Fruit fly (Drosophila melanogaster) whole organism, prepupa: ENCODE results near the gene nAChRalpha6.

Experiments
- CG10631 ChIP-seq: fragments of 200-800 bp; sonication (Bioruptor generic); optimal IDR thresholded peaks from 2 replicates; lab custom pipeline; 2016; ENCODE audit warnings: missing biosample characterization, missing genetic modification characterization
- CG10669 ChIP-seq: fragments of 200-800 bp; sonication (Bioruptor generic); optimal IDR thresholded peaks from 3 replicates; lab custom pipeline; 2018; ENCODE audit warnings: missing biosample characterization, mild to moderate bottlenecking, missing genetic modification characterization, moderate library complexity
- CG11294 ChIP-seq: fragments of 200-800 bp; sonication (Bioruptor generic); IDR thresholded peaks from 2 replicates; pipeline ENCODE4 v1.3.6; 2022; ENCODE audit warnings: missing biosample characterization, missing genetic modification characterization
- CG16779 ChIP-seq: fragments of 200-800 bp; sonication (Bioruptor generic); optimal IDR thresholded peaks from 3 replicates; lab custom pipeline; 2017; ENCODE audit warnings: missing biosample characterization, mild to moderate bottlenecking, missing genetic modification characterization
- CG31627 ChIP-seq: fragments of 200-800 bp; sonication (Bioruptor generic); optimal IDR thresholded peaks from 3 replicates; lab custom pipeline; 2016; ENCODE audit warnings: missing biosample characterization, missing genetic modification characterization
- CG32006 ChIP-seq: fragments of 200-800 bp; sonication (Bioruptor generic); optimal IDR thresholded peaks from 3 replicates; lab custom pipeline; 2017; ENCODE audit warnings: missing biosample characterization, mild to moderate bottlenecking, missing genetic modification characterization
- CG6163 ChIP-seq: fragments of 200-800 bp; sonication (Bioruptor generic); IDR thresholded peaks from 3 replicates; pipeline ENCODE4 v1.3.6; 2022; ENCODE audit warnings: missing biosample characterization, missing genetic modification characterization
- CG6276 ChIP-seq: fragments of 200-800 bp; sonication (Bioruptor generic); optimal IDR thresholded peaks from 2 replicates; lab custom pipeline; 2017; ENCODE audit warnings: missing biosample characterization, mild to moderate bottlenecking, missing genetic modification characterization
- CG6808 ChIP-seq: fragments of 200-800 bp; sonication (Bioruptor generic); optimal IDR thresholded peaks from 3 replicates; lab custom pipeline; 2017; ENCODE audit warnings: missing biosample characterization, missing genetic modification characterization, mild to moderate bottlenecking, moderate library complexity, missing genetic modification reagents
- CG8119 ChIP-seq: fragments of 200-800 bp; sonication (Bioruptor generic); IDR thresholded peaks from 3 replicates; pipeline ENCODE4 v1.3.6; 2022; ENCODE audit warnings: missing biosample characterization, missing genetic modification characterization
- Eip78C ChIP-seq: fragments of 200-800 bp; sonication (Bioruptor generic); peaks from one replicate; lab custom pipeline; 2016; ENCODE audit warnings: missing biosample characterization, missing genetic modification characterization
- Eip93F ChIP-seq: fragments of 200-800 bp; sonication (Bioruptor generic); optimal IDR thresholded peaks from 2 replicates; lab custom pipeline; 2016; ENCODE audit warnings: missing biosample characterization, mild to moderate bottlenecking, missing genetic modification characterization
- Ets21C ChIP-seq: fragments of 200-800 bp; sonication (Bioruptor generic); optimal IDR thresholded peaks from 3 replicates; lab custom pipeline; 2016; ENCODE audit warnings: missing biosample characterization, missing genetic modification characterization
- Ets96B ChIP-seq: fragments of 200-800 bp; optimal IDR thresholded peaks from 2 replicates; lab custom pipeline; 2019; ENCODE audit warnings: missing biosample characterization, mild to moderate bottlenecking, missing genetic modification characterization, moderate library complexity
- Hr39 ChIP-seq: fragments of 200-800 bp; sonication (Bioruptor generic); optimal IDR thresholded peaks from 2 replicates; lab custom pipeline; 2016; ENCODE audit warnings: missing biosample characterization, missing genetic modification characterization
- Lpt ChIP-seq: fragments of 200-800 bp; sonication (Bioruptor generic); optimal IDR thresholded peaks from 3 replicates; lab custom pipeline; 2016; ENCODE audit warnings: missing biosample characterization, missing genetic modification characterization
- Met ChIP-seq: fragments of 200-800 bp; sonication (Bioruptor generic); optimal IDR thresholded peaks from 3 replicates; lab custom pipeline; 2016; ENCODE audit warnings: missing biosample characterization, missing genetic modification characterization
- Smox ChIP-seq: fragments of 200-800 bp; sonication (Bioruptor generic); optimal IDR thresholded peaks from 3 replicates; lab custom pipeline; 2016; ENCODE audit warnings: missing biosample characterization, missing genetic modification characterization
- Sox102F ChIP-seq: fragments of 200-800 bp; sonication (Bioruptor generic); optimal IDR thresholded peaks from 2 replicates; lab custom pipeline; 2016; ENCODE audit warnings: missing biosample characterization, mild to moderate bottlenecking, missing genetic modification characterization
- dac ChIP-seq: fragments of 200-800 bp; sonication (Bioruptor generic); optimal IDR thresholded peaks from 2 replicates; lab custom pipeline; 2017; ENCODE audit warnings: missing biosample characterization, mild to moderate bottlenecking, missing genetic modification characterization
- esn ChIP-seq: fragments of 200-800 bp; sonication (Bioruptor generic); optimal IDR thresholded peaks from 2 replicates; lab custom pipeline; 2016; ENCODE audit warnings: missing biosample characterization, mild to moderate bottlenecking, missing genetic modification characterization, moderate library complexity
- fd59A ChIP-seq: fragments of 200-800 bp; sonication (Bioruptor generic); optimal IDR thresholded peaks from 2 replicates; lab custom pipeline; 2017; ENCODE audit warnings: missing biosample characterization, mild to moderate bottlenecking, missing genetic modification characterization, missing genetic modification reagents
- fkh ChIP-seq: fragments of 200-800 bp; sonication (Bioruptor generic); optimal IDR thresholded peaks from 3 replicates; lab custom pipeline; 2017; ENCODE audit warnings: missing biosample characterization, mild to moderate bottlenecking, missing genetic modification characterization, moderate library complexity
- lz ChIP-seq: fragments of 200-800 bp; sonication (Bioruptor generic); optimal IDR thresholded peaks from 3 replicates; lab custom pipeline; 2016; ENCODE audit warnings: missing biosample characterization, missing genetic modification characterization
- net ChIP-seq: fragments of 200-800 bp; sonication (Bioruptor generic); optimal IDR thresholded peaks from 3 replicates; lab custom pipeline; 2016; ENCODE audit warnings: missing biosample characterization, missing genetic modification characterization
- pdm3 ChIP-seq: fragments of 200-800 bp; sonication (Bioruptor generic); optimal IDR thresholded peaks from 3 replicates; lab custom pipeline; 2016; ENCODE audit warnings: missing biosample characterization, missing genetic modification characterization
- ss ChIP-seq, 2 experiments: fragments of 200-800 bp; sonication (Bioruptor generic); optimal IDR thresholded peaks; 2 replicates in 1 of 2; 3 replicates in 1 of 2; lab custom pipeline; 2017 to 2018; ENCODE audit warnings: mild to moderate bottlenecking in 2 of 2, missing biosample characterization in 2 of 2, missing genetic modification characterization in 2 of 2, moderate library complexity in 1 of 2
- svp ChIP-seq: fragments of 200-800 bp; sonication (Bioruptor generic); peaks from one replicate; lab custom pipeline; 2016; ENCODE audit warnings: missing biosample characterization, missing genetic modification characterization
- topi ChIP-seq: fragments of 200-800 bp; sonication (Bioruptor generic); optimal IDR thresholded peaks from 3 replicates; lab custom pipeline; 2016; ENCODE audit warnings: missing biosample characterization, missing genetic modification characterization

Gene nAChRalpha6

dm6 chr2L:9757990-9758814, 127.8 kb downstream of the nAChRalpha6 start, which contains the start of gene zf30C (continued):
- TF ChIP-seq pdm3 (GFP tag; lab: Kevin White, UChicago): peak; percentile 93
- TF ChIP-seq fd59A: peak; percentile 61
- TF ChIP-seq Eip78C (GFP tag; lab: Kevin White, UChicago): peak; percentile 96
- peak; percentile 57 for TF ChIP-seq CG16779 (tag; lab: Kevin White, UChicago)
- TF ChIP-seq CG8119 (GFP tag; lab: Robert Waterston, UW): peak; percentile 73
- peak; percentile 86 for TF ChIP-seq net (GFP tag; lab: Kevin White, UChicago)
- TF ChIP-seq lz (GFP tag; lab: Kevin White, UChicago): peak; percentile 92
- TF ChIP-seq CG6276: peak; percentile 67
- TF ChIP-seq Smox (GFP tag; lab: Kevin White, UChicago): peak; percentile 87
- TF ChIP-seq CG31627 (GFP tag; lab: Kevin White, UChicago): peak; percentile 94

dm6 chr2L:9754817-9755216, 131.2 kb downstream of the nAChRalpha6 start:
- TF ChIP-seq esn (GFP tag; lab: Kevin White, UChicago): no peak
- TF ChIP-seq CG31627 (GFP tag; lab: Kevin White, UChicago): no peak
- peak; percentile 5 for TF ChIP-seq CG10669 (GFP tag; lab: Kevin White, UChicago)
- TF ChIP-seq fkh (GFP tag; lab: Kevin White, UChicago): no peak
- no peak for TF ChIP-seq CG11294 (GFP tag; lab: Robert Waterston, UW)
- peak; percentile 34 for TF ChIP-seq CG32006 (GFP tag; lab: Kevin White, UChicago)
- TF ChIP-seq Lpt (GFP tag; lab: Kevin White, UChicago): no peak
- peak; percentile 62 for TF ChIP-seq svp (GFP tag; lab: Kevin White, UChicago)
- no peak for TF ChIP-seq Sox102F (GFP tag; lab: Kevin White, UChicago)
- TF ChIP-seq Eip78C (GFP tag; lab: Kevin White, UChicago): peak; percentile 70
- TF ChIP-seq ss (GFP tag; optimal IDR thresholded peaks at IDR 0.05; lab: Kevin White, UChicago): peak in 1 of 2 experiments; percentile 19
- peak; percentile 21 for TF ChIP-seq Ets96B (tag; lab: Kevin White, UChicago)

- TF ChIP-seq CG6808 (GFP tag; lab: Kevin White, UChicago): no peak
- no peak for TF ChIP-seq topi (GFP tag; lab: Kevin White, UChicago)
- no peak for TF ChIP-seq CG10631 (GFP tag; lab: Kevin White, UChicago)
- no peak for TF ChIP-seq Eip93F (GFP tag; lab: Kevin White, UChicago)
- TF ChIP-seq Ets21C (GFP tag; lab: Kevin White, UChicago): no peak
- no peak for TF ChIP-seq Hr39 (GFP tag; lab: Kevin White, UChicago)
- no peak for TF ChIP-seq CG10669 (GFP tag; lab: Kevin White, UChicago)
- no peak for TF ChIP-seq CG6163
- TF ChIP-seq fkh (GFP tag; lab: Kevin White, UChicago): no peak
- TF ChIP-seq CG32006 (GFP tag; lab: Kevin White, UChicago): no peak
- no peak for TF ChIP-seq Met (GFP tag; lab: Kevin White, UChicago)
- no peak for TF ChIP-seq dac (GFP tag; lab: Kevin White, UChicago)
Observed at dm6 chr2L:9753357-9753756, 132.7 kb downstream of the nAChRalpha6 start.

- TF ChIP-seq svp (GFP tag; lab: Kevin White, UChicago): peak; percentile 38
- TF ChIP-seq CG16779 (tag; lab: Kevin White, UChicago): no peak
- no peak for TF ChIP-seq pdm3 (GFP tag; lab: Kevin White, UChicago)
Observed at dm6 chr2L:9749745-9750144, 136.3 kb downstream of the nAChRalpha6 start, which contains the start of gene Cyp4e3. Cyp4e3 (minus strand) TSS chr2L:9750071.
